Worm (Caenorhabditis elegans) whole organism, early embryonic: ENCODE results near the gene ZK546.2.

Experiments
- ama-1 ChIP-seq: fragments of 150-350 bp; optimal IDR thresholded peaks from 2 replicates; lab custom pipeline; 2014
- ets-7 ChIP-seq: sonication (generic microtip); optimal IDR thresholded peaks from 2 replicates; lab custom pipeline; 2016; ENCODE audit warnings: missing genotype, missing genetic modification characterization, missing compliant biosample characterization
- hmbx-1 ChIP-seq: sonication (generic microtip); optimal IDR thresholded peaks from 2 replicates; lab custom pipeline; 2016; ENCODE audit warnings: mild to moderate bottlenecking, missing genetic modification characterization, missing compliant biosample characterization
- scrt-1 ChIP-seq: fragments of 200-800 bp; sonication (Bioruptor generic); IDR thresholded peaks from 2 replicates; pipeline ENCODE4 v1.3.6; 2022; ENCODE audit warnings: missing genetic modification characterization, missing compliant biosample characterization

DNA sequence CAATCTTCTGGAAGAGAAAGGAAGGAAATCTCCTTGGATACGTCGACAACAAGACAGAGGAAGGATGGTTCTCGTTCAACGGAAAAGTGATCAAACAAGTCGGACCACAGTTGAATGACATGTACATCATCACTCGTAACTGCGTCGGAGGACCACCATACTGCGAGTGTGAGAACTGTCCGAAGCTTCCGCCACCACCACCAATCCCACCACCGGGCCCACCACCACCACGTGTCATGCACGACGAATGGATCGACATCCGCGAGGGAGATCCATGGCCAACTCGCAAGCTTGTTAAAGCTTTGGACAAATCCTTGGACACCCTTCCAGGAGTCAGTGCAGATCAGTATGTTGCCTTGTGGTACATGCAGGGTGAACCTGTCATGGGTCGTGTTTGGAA, 14.5 kb upstream of the ZK546.2 start:
- TF ChIP-seq ama-1 (lab: Kevin White, UChicago): no peak
- no peak for TF ChIP-seq hmbx-1 (tag; lab: Kevin White, UChicago)
- TF ChIP-seq scrt-1 (GFP tag; lab: Robert Waterston, UW): no peak
- TF ChIP-seq ets-7 (tag; lab: Kevin White, UChicago): no peak
